Worm (Caenorhabditis elegans) whole organism, young adult: ENCODE data around the gene ptp-4A2.
A peak's percentile ranks its signal among the peaks of the same experiment; 100 is the strongest.

ENCODE experiments used
- B0035.1 ChIP-seq: sonication (generic microtip); optimal IDR thresholded peaks from 2 replicates; lab custom pipeline; 2016; ENCODE audit warnings: missing genetic modification characterization, mild to moderate bottlenecking, missing compliant biosample characterization, missing genotype, missing genetic modification reagents
- attf-6 ChIP-seq: fragments of 200-800 bp; sonication (Bioruptor generic); IDR thresholded peaks from 2 replicates; pipeline ENCODE4 v1.3.6; 2022; ENCODE audit warnings: missing genetic modification reagents, missing genetic modification characterization, missing compliant biosample characterization
- lin-40 ChIP-seq: sonication (generic microtip); optimal IDR thresholded peaks from 2 replicates; lab custom pipeline; 2016; ENCODE audit warnings: missing genetic modification characterization, mild to moderate bottlenecking, missing compliant biosample characterization, missing genotype, missing genetic modification reagents
- pbrm-1 ChIP-seq: fragments of 200-800 bp; sonication (Bioruptor generic); IDR thresholded peaks from 2 replicates; pipeline ENCODE4 v1.3.6; 2022; ENCODE audit warnings: missing genetic modification reagents, missing genetic modification characterization, missing compliant biosample characterization
- rec-8 ChIP-seq, 2 experiments: sonication (generic microtip); optimal IDR thresholded peaks; 2 replicates each; lab custom pipeline; 2016; ENCODE audit warnings: mild to moderate bottlenecking in 2 of 2, missing genetic modification characterization in 2 of 2, missing genetic modification reagents in 2 of 2, missing genotype in 2 of 2, missing biosample characterization in 1 of 2, missing compliant biosample characterization in 1 of 2, moderate library complexity in 1 of 2
- repo-1 ChIP-seq: sonication (generic microtip); optimal IDR thresholded peaks from 2 replicates; lab custom pipeline; 2017; ENCODE audit warnings: mild to moderate bottlenecking, missing genetic modification characterization, missing compliant biosample characterization
- zfh-2 ChIP-seq: fragments of 200-800 bp; sonication (Bioruptor generic); conservative IDR thresholded peaks from 2 replicates; pipeline ENCODE4 v1.3.6; 2022; ENCODE audit warnings: missing genetic modification reagents, missing genetic modification characterization, missing compliant biosample characterization

ce11 chrX:3969980-3970403 is 26.9 kb upstream of the ptp-4A2 start:
- peak; percentile 81; the same call in 1 of the 2 replicates for TF ChIP-seq attf-6 (GFP tag; lab: Robert Waterston, UW)
- no peak for TF ChIP-seq repo-1 (tag; lab: Kevin White, UChicago)
- peak; percentile 61 for TF ChIP-seq B0035.1
- TF ChIP-seq pbrm-1 (GFP tag; lab: Robert Waterston, UW) = peak; percentile 95
- peak; percentile 86 for TF ChIP-seq zfh-2 (GFP tag; lab: Robert Waterston, UW)
- TF ChIP-seq rec-8 (tag; optimal IDR thresholded peaks at IDR 0.05; lab: Kevin White, UChicago) = peak; percentile 12 to 78
- TF ChIP-seq lin-40 (tag; lab: Kevin White, UChicago) = peak; percentile 86
